Fruit fly (Drosophila melanogaster) whole organism, embryonic: ENCODE data around the gene Tmx3.

Experiments
- CG11398 ChIP-seq: fragments of 200-800 bp; sonication (Bioruptor generic); optimal IDR thresholded peaks from 2 replicates; lab custom pipeline; 2016; ENCODE audit warnings: missing biosample characterization, missing genetic modification characterization
- CG3838 ChIP-seq: fragments of 200-800 bp; sonication (Bioruptor generic); optimal IDR thresholded peaks from 3 replicates; lab custom pipeline; 2016; ENCODE audit warnings: missing biosample characterization, missing genetic modification characterization
- HLH54F ChIP-seq: fragments of 200-800 bp; sonication (Bioruptor generic); optimal IDR thresholded peaks from 3 replicates; lab custom pipeline; 2016; ENCODE audit warnings: missing biosample characterization, missing genetic modification characterization
- bigmax ChIP-seq: fragments of 200-800 bp; sonication (Bioruptor generic); optimal IDR thresholded peaks from 2 replicates; lab custom pipeline; 2018; ENCODE audit warnings: missing biosample characterization, mild to moderate bottlenecking, missing genetic modification characterization
- insv ChIP-seq, 2 experiments: fragments of 200-800 bp; sonication (Bioruptor generic); optimal IDR thresholded peaks; 3 replicates each; lab custom pipeline; 2016 to 2018; ENCODE audit warnings: missing biosample characterization in 2 of 2, missing genetic modification characterization in 2 of 2
- ro ChIP-seq: fragments of 200-800 bp; sonication (Bioruptor generic); IDR thresholded peaks from 2 replicates; pipeline ENCODE4 v1.3.6; 2022; ENCODE audit warnings: missing biosample characterization, missing genetic modification characterization
- usp ChIP-seq: fragments of >200 bp; optimal IDR thresholded peaks from 2 replicates; lab custom pipeline; 2017; ENCODE audit warnings: missing biosample characterization, missing genetic modification characterization

- TF ChIP-seq HLH54F (GFP tag; lab: Kevin White, UChicago) (no peak), CG3838 (GFP tag; lab: Kevin White, UChicago) (no peak), ro (GFP tag; lab: Robert Waterston, UW) (no peak), CG11398 (no peak), insv (GFP tag; optimal IDR thresholded peaks at IDR 0.05; lab: Kevin White, UChicago) (no peak), usp (GFP tag; lab: Kevin White, UChicago) (no peak), bigmax (no peak)
Measured at dm6 chr3L:16263043-16263442, 34.1 kb downstream of the Tmx3 start, which contains the start of gene CG13070.
